Worm (Caenorhabditis elegans): ENCODE results near the gene T23F11.4.

DNA sequence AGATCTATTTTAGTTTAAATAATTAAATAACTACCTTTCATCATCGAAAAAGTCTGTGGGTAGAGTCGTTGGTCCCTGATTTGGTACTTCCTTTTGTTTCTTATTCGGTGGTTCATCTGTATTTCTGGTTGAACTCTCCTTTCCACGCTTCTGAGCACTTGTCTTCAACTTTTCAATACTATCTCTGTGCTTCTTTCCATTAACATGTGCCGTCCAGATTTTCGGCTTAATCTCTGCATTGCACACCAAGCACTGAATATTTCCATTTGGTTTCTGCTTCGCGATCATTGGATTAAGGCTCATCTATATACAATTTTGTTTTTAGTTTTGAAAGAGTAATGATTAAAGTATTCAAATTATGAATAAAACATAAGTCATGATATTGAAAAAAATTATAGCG, 34.8 kb upstream of the T23F11.4 start, which contains the start of gene sel-13:
- TF ChIP-seq lin-11 (tag; optimal IDR thresholded peaks at IDR 0.05) (no peak), pros-1 (tag; optimal IDR thresholded peaks at IDR 0.05) (no peak), ceh-2 (tag; optimal IDR thresholded peaks at IDR 0.05) (no peak), unc-86 (tag; optimal IDR thresholded peaks at IDR 0.05) (no peak), mec-3 (tag; optimal IDR thresholded peaks at IDR 0.05; ENCODE audit: borderline replicate concordance) (no peak), ceh-6 (GFP tag; optimal IDR thresholded peaks at IDR 0.05) (no peak), C38D4.7 (GFP tag; optimal IDR thresholded peaks at IDR 0.05) (no peak), tbx-2 (tag; optimal IDR thresholded peaks at IDR 0.05) (no peak)

Measured in whole organism, late embryonic.